Fruit fly (Drosophila melanogaster) whole organism, embryonic: ENCODE measurements around the gene E23.

Experiments
- Aef1 ChIP-seq: fragments of 200-800 bp; sonication (Bioruptor generic); IDR thresholded peaks from 3 replicates; pipeline ENCODE4 v1.3.6; 2022; ENCODE audit warnings: missing biosample characterization, missing genetic modification characterization
- CG10565 ChIP-seq: fragments of 200-800 bp; sonication (Bioruptor generic); optimal IDR thresholded peaks from 3 replicates; lab custom pipeline; 2016; ENCODE audit warnings: missing biosample characterization, mild to moderate bottlenecking, missing genetic modification characterization
- CG12071 ChIP-seq: fragments of 200-800 bp; sonication (Bioruptor generic); optimal IDR thresholded peaks from 3 replicates; lab custom pipeline; 2018; ENCODE audit warnings: missing biosample characterization, mild to moderate bottlenecking, missing genetic modification characterization
- CG12155 ChIP-seq: fragments of 200-800 bp; sonication (Bioruptor generic); optimal IDR thresholded peaks from 3 replicates; lab custom pipeline; 2016; ENCODE audit warnings: missing biosample characterization, missing genetic modification characterization
- CG1602 ChIP-seq: fragments of 200-800 bp; sonication (Bioruptor generic); optimal IDR thresholded peaks from 3 replicates; lab custom pipeline; 2016; ENCODE audit warnings: missing biosample characterization, missing genetic modification characterization
- CG17612 ChIP-seq: fragments of 200-800 bp; sonication (Bioruptor generic); IDR thresholded peaks from 2 replicates; pipeline ENCODE4 v1.3.6; 2022; ENCODE audit warnings: missing biosample characterization, missing genetic modification characterization
- CG2875 ChIP-seq: fragments of 200-800 bp; sonication (Bioruptor generic); optimal IDR thresholded peaks from 2 replicates; lab custom pipeline; 2017; ENCODE audit warnings: missing biosample characterization, mild to moderate bottlenecking, missing genetic modification characterization, missing genetic modification reagents
- CG30431 ChIP-seq: fragments of 200-800 bp; sonication (Bioruptor generic); optimal IDR thresholded peaks from 2 replicates; lab custom pipeline; 2017; ENCODE audit warnings: missing biosample characterization, missing genetic modification characterization
- CG3065 ChIP-seq: fragments of 200-800 bp; sonication (Bioruptor generic); optimal IDR thresholded peaks from 2 replicates; lab custom pipeline; 2016; ENCODE audit warnings: missing biosample characterization, missing genetic modification characterization
- CG31224 ChIP-seq: fragments of 200-800 bp; sonication (Bioruptor generic); IDR thresholded peaks from 2 replicates; pipeline ENCODE4 v1.3.6; 2022; ENCODE audit warnings: missing biosample characterization, missing genetic modification characterization
- CG33557 ChIP-seq: fragments of 200-800 bp; sonication (Bioruptor generic); optimal IDR thresholded peaks from 2 replicates; lab custom pipeline; 2019; ENCODE audit warnings: missing biosample characterization, mild to moderate bottlenecking, missing genetic modification characterization, moderate library complexity
- CG3407 ChIP-seq: fragments of 200-800 bp; sonication (Bioruptor generic); optimal IDR thresholded peaks from 2 replicates; lab custom pipeline; 2018; ENCODE audit warnings: missing biosample characterization, mild to moderate bottlenecking, missing genetic modification characterization
- CG4424 ChIP-seq: fragments of 200-800 bp; sonication (Bioruptor generic); optimal IDR thresholded peaks from 3 replicates; lab custom pipeline; 2016; ENCODE audit warnings: missing biosample characterization, missing genetic modification characterization
- CG6683 ChIP-seq: fragments of 200-800 bp; sonication (Bioruptor generic); optimal IDR thresholded peaks from 2 replicates; lab custom pipeline; 2017; ENCODE audit warnings: missing biosample characterization, mild to moderate bottlenecking, missing genetic modification characterization, missing genetic modification reagents
- CG6854 ChIP-seq: fragments of 200-800 bp; sonication (Bioruptor generic); optimal IDR thresholded peaks from 3 replicates; lab custom pipeline; 2017; ENCODE audit warnings: missing biosample characterization, mild to moderate bottlenecking, missing genetic modification characterization
- CG7786 ChIP-seq: fragments of 200-800 bp; sonication (Bioruptor generic); optimal IDR thresholded peaks from 2 replicates; lab custom pipeline; 2016; ENCODE audit warnings: missing biosample characterization, missing genetic modification characterization
- CG8089 ChIP-seq: fragments of 200-800 bp; sonication (Bioruptor generic); optimal IDR thresholded peaks from 3 replicates; lab custom pipeline; 2016; ENCODE audit warnings: missing biosample characterization, missing genetic modification characterization
- CG9215 ChIP-seq: fragments of 200-800 bp; sonication (Bioruptor generic); IDR thresholded peaks from 2 replicates; pipeline ENCODE4 v1.3.6; 2022; ENCODE audit warnings: missing biosample characterization, missing genetic modification characterization
- CG9876 ChIP-seq: fragments of 200-800 bp; sonication (Bioruptor generic); optimal IDR thresholded peaks from 2 replicates; lab custom pipeline; 2016; ENCODE audit warnings: missing biosample characterization, missing genetic modification characterization
- CHES-1-like ChIP-seq: fragments of 200-800 bp; sonication (Bioruptor generic); optimal IDR thresholded peaks from 2 replicates; lab custom pipeline; 2016; ENCODE audit warnings: missing biosample characterization, missing genetic modification characterization
- D19A ChIP-seq: fragments of 200-800 bp; optimal IDR thresholded peaks from 3 replicates; lab custom pipeline; 2019; ENCODE audit warnings: missing biosample characterization, mild to moderate bottlenecking, missing genetic modification characterization, moderate library complexity
- D19B ChIP-seq: fragments of 200-800 bp; sonication (Bioruptor generic); optimal IDR thresholded peaks from 2 replicates; lab custom pipeline; 2017; ENCODE audit warnings: missing biosample characterization, mild to moderate bottlenecking, missing genetic modification characterization
- Dad ChIP-seq: fragments of 200-800 bp; sonication (Bioruptor generic); optimal IDR thresholded peaks from 3 replicates; lab custom pipeline; 2016; ENCODE audit warnings: missing biosample characterization, missing genetic modification characterization
- Dp ChIP-seq: fragments of 200-800 bp; sonication (Bioruptor generic); optimal IDR thresholded peaks from 2 replicates; lab custom pipeline; 2018; ENCODE audit warnings: missing biosample characterization, mild to moderate bottlenecking, missing genetic modification characterization, moderate library complexity
- Elba2 ChIP-seq: fragments of 200-800 bp; sonication (Bioruptor generic); optimal IDR thresholded peaks from 3 replicates; lab custom pipeline; 2016; ENCODE audit warnings: missing biosample characterization, missing genetic modification characterization
- Hr39 ChIP-seq: fragments of >200 bp; optimal IDR thresholded peaks from 2 replicates; lab custom pipeline; 2017
- MESR4 ChIP-seq: fragments of 200-800 bp; sonication (Bioruptor generic); optimal IDR thresholded peaks from 2 replicates; lab custom pipeline; 2018; ENCODE audit warnings: missing biosample characterization, mild to moderate bottlenecking, missing genetic modification characterization, moderate library complexity
- Mes4 ChIP-seq: fragments of 200-800 bp; sonication (Bioruptor generic); optimal IDR thresholded peaks from 2 replicates; lab custom pipeline; 2016; ENCODE audit warnings: missing biosample characterization, missing genetic modification characterization
- Mrtf ChIP-seq: fragments of 200-800 bp; sonication (Bioruptor generic); IDR thresholded peaks from 3 replicates; pipeline ENCODE4 v1.3.6; 2022; ENCODE audit warnings: missing biosample characterization, missing genetic modification characterization
- Nf-YC ChIP-seq: fragments of 200-800 bp; optimal IDR thresholded peaks from 3 replicates; lab custom pipeline; 2019; ENCODE audit warnings: missing biosample characterization, mild to moderate bottlenecking, missing genetic modification characterization, moderate library complexity
- Optix ChIP-seq: fragments of 200-800 bp; sonication (Bioruptor generic); IDR thresholded peaks from 3 replicates; pipeline ENCODE4 v1.3.6; 2022; ENCODE audit warnings: missing biosample characterization, missing genetic modification characterization
- ab ChIP-seq: fragments of 200-800 bp; sonication (Bioruptor generic); optimal IDR thresholded peaks from 2 replicates; lab custom pipeline; 2016; ENCODE audit warnings: missing biosample characterization, missing genetic modification characterization
- ara ChIP-seq: fragments of 200-800 bp; sonication (Bioruptor generic); IDR thresholded peaks from 2 replicates; pipeline ENCODE4 v1.3.6; 2022; ENCODE audit warnings: missing biosample characterization, missing genetic modification characterization
- br ChIP-seq: fragments of >200 bp; optimal IDR thresholded peaks from 2 replicates; lab custom pipeline; 2017
- bsh ChIP-seq, 2 experiments: fragments of 200-800 bp; sonication (Bioruptor generic); optimal IDR thresholded peaks; 2 replicates each; lab custom pipeline; 2017 to 2018; ENCODE audit warnings: mild to moderate bottlenecking in 2 of 2, missing biosample characterization in 2 of 2, missing genetic modification characterization in 2 of 2, moderate library complexity in 1 of 2
- cato ChIP-seq: fragments of 200-800 bp; sonication (Bioruptor generic); optimal IDR thresholded peaks from 2 replicates; lab custom pipeline; 2016; ENCODE audit warnings: missing biosample characterization, missing genetic modification characterization, borderline replicate concordance
- dpn ChIP-seq, 2 experiments: fragments of 200-800 bp; sonication (Bioruptor generic); optimal IDR thresholded peaks; 3 replicates each; lab custom pipeline; 2016; ENCODE audit warnings: missing biosample characterization in 2 of 2, missing genetic modification characterization in 2 of 2
- knrl ChIP-seq: fragments of 200-800 bp; sonication (Bioruptor generic); IDR thresholded peaks from 3 replicates; pipeline ENCODE4 v1.3.6; 2022; ENCODE audit warnings: missing biosample characterization, missing genetic modification characterization; ENCODE audit not compliant: partially characterized antibody
- mirr ChIP-seq: fragments of 200-800 bp; sonication (Bioruptor generic); optimal IDR thresholded peaks from 3 replicates; lab custom pipeline; 2018; ENCODE audit warnings: missing biosample characterization, mild to moderate bottlenecking, missing genetic modification characterization
- nerfin-1 ChIP-seq: fragments of 200-800 bp; sonication (Bioruptor generic); optimal IDR thresholded peaks from 3 replicates; lab custom pipeline; 2019; ENCODE audit warnings: missing biosample characterization, mild to moderate bottlenecking, missing genetic modification characterization, moderate library complexity
- onecut ChIP-seq: fragments of 200-800 bp; sonication (Bioruptor generic); IDR thresholded peaks from 2 replicates; pipeline ENCODE4 v1.3.6; 2022; ENCODE audit warnings: missing biosample characterization, missing genetic modification characterization
- prd ChIP-seq, 3 experiments: fragments of >200 bp in 2 of 3; fragments of 200-800 bp in 1 of 3; sonication (Bioruptor generic) in 1 of 3; optimal IDR thresholded peaks in 2 of 3; IDR thresholded peaks in 1 of 3; 2 replicates in 2 of 3; 3 replicates in 1 of 3; pipeline versions ENCODE4 v1.3.6 to Lab custom; 2017 to 2022; ENCODE audit warnings: missing biosample characterization in 1 of 3, missing genetic modification characterization in 1 of 3
- run ChIP-seq: fragments of 200-800 bp; sonication (Bioruptor generic); optimal IDR thresholded peaks from 3 replicates; lab custom pipeline; 2018; ENCODE audit warnings: missing biosample characterization, mild to moderate bottlenecking, missing genetic modification characterization
- sima ChIP-seq: fragments of 200-800 bp; sonication (Bioruptor generic); optimal IDR thresholded peaks from 2 replicates; lab custom pipeline; 2016; ENCODE audit warnings: missing biosample characterization, missing genetic modification characterization
- slbo ChIP-seq: fragments of 200-800 bp; sonication (Bioruptor generic); IDR thresholded peaks from 2 replicates; pipeline ENCODE4 v1.3.6; 2022; ENCODE audit warnings: missing biosample characterization, missing genetic modification characterization
- slp2 ChIP-seq: fragments of 200-800 bp; sonication (Bioruptor generic); optimal IDR thresholded peaks from 2 replicates; lab custom pipeline; 2016; ENCODE audit warnings: missing biosample characterization, missing genetic modification characterization
- sob ChIP-seq: fragments of 200-800 bp; sonication (Bioruptor generic); IDR thresholded peaks from 2 replicates; pipeline ENCODE4 v1.3.6; 2022; ENCODE audit warnings: missing biosample characterization, missing genetic modification characterization
- tgo ChIP-seq: fragments of 200-800 bp; sonication (Bioruptor generic); IDR thresholded peaks from 3 replicates; pipeline ENCODE4 v1.3.6; 2022; ENCODE audit warnings: missing biosample characterization, missing genetic modification characterization
- tll ChIP-seq, 2 experiments: fragments of 200-800 bp in 1 of 2; fragments of >200 bp in 1 of 2; sonication (Bioruptor generic) in 1 of 2; optimal IDR thresholded peaks; 2 replicates each; lab custom pipeline; 2017 to 2019; ENCODE audit warnings: missing biosample characterization in 2 of 2, missing genetic modification characterization in 2 of 2, mild to moderate bottlenecking in 1 of 2, moderate library complexity in 1 of 2
- ttk ChIP-seq: fragments of 200-800 bp; sonication (Bioruptor generic); IDR thresholded peaks from 2 replicates; pipeline ENCODE4 v2.1.2; 2022; ENCODE audit warnings: missing biosample characterization, missing genetic modification characterization
- vnd ChIP-seq: fragments of 200-800 bp; sonication (Bioruptor generic); IDR thresholded peaks from 3 replicates; pipeline ENCODE4 v1.3.6; 2022; ENCODE audit warnings: missing biosample characterization, missing genetic modification characterization; ENCODE audit not compliant: partially characterized antibody
- zen ChIP-seq: fragments of 200-800 bp; sonication (Bioruptor generic); optimal IDR thresholded peaks from 3 replicates; lab custom pipeline; 2018; ENCODE audit warnings: missing biosample characterization, mild to moderate bottlenecking, missing genetic modification characterization, moderate library complexity

The E23 gene

DNA sequence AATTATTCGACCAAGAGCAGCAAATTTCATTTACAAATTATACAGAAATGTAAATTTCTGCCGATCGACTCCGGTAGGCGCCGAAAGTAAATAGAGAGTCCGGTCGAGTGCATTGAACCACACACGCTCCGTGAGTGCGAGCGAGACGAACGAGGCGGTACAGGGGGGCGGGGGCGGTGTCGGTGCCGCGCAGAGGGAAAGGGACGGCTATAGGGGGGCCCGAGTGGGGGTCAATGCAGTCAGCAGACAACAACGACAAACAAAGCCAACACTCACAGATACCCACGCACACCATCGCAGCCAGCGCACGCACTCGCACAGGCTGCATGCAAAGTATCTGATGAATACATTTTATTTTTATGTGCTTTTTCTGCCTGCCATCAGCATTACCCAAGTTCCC is 15.2 kb downstream of the E23 start (continued):
- TF ChIP-seq MESR4 (GFP tag; lab: Kevin White, UChicago) (no peak), Optix (0 out of 3 replicates have a peak, but pooled peaks have one; percentile 38), CG12071 (GFP tag; lab: Kevin White, UChicago) (no peak), CG33557 (GFP tag; lab: Kevin White, UChicago) (no peak), Dp (GFP tag; lab: Kevin White, UChicago) (no peak), dpn (GFP tag; optimal IDR thresholded peaks at IDR 0.05; lab: Kevin White, UChicago) (no peak), CG30431 (no peak), Nf-YC (tag; lab: Kevin White, UChicago) (no peak), sob (GFP tag; lab: Robert Waterston, UW) (0 out of 2 replicates have a peak, but pooled peaks have one; percentile 40), slbo (no peak), tll (GFP tag; optimal IDR thresholded peaks at IDR 0.05; lab: Kevin White, UChicago) (no peak), bsh (GFP tag; optimal IDR thresholded peaks at IDR 0.05; lab: Kevin White, UChicago) (no peak), D19B (GFP tag; lab: Kevin White, UChicago) (no peak), zen (tag; lab: Kevin White, UChicago) (no peak), Dad (GFP tag; lab: Kevin White, UChicago) (no peak), sima (GFP tag; lab: Kevin White, UChicago) (no peak), CG12155 (GFP tag; lab: Kevin White, UChicago) (no peak), CG7786 (no peak), ab (GFP tag; lab: Kevin White, UChicago) (no peak), CG8089 (GFP tag; lab: Kevin White, UChicago) (no peak), nerfin-1 (no peak), CG3407 (GFP tag; lab: Kevin White, UChicago) (no peak), CG4424 (no peak), CG9215 (GFP tag; lab: Robert Waterston, UW) (no peak), run (tag; lab: Kevin White, UChicago) (no peak), CHES-1-like (GFP tag; lab: Kevin White, UChicago) (no peak), br (no peak), CG6854 (GFP tag; lab: Kevin White, UChicago) (no peak), tgo (GFP tag; lab: Robert Waterston, UW) (0 out of 3 replicates have a peak, but pooled peaks have one; percentile 22), mirr (GFP tag; lab: Kevin White, UChicago) (no peak), Mrtf (GFP tag; lab: Robert Waterston, UW) (no peak), onecut (GFP tag; lab: Robert Waterston, UW) (no peak), CG17612 (no peak), CG2875 (GFP tag; lab: Kevin White, UChicago) (no peak), ara (GFP tag; lab: Robert Waterston, UW) (no peak; the same call in 1 of the 2 replicates), CG9876 (GFP tag; lab: Kevin White, UChicago) (no peak), vnd (GFP tag; lab: Robert Waterston, UW) (no peak), CG10565 (GFP tag; lab: Kevin White, UChicago) (no peak), CG3065 (GFP tag; lab: Kevin White, UChicago) (no peak), cato (no peak), Elba2 (GFP tag; lab: Kevin White, UChicago) (no peak), Mes4 (GFP tag; lab: Kevin White, UChicago) (no peak), slp2 (no peak), CG31224 (GFP tag; lab: Robert Waterston, UW) (no peak), Hr39 (lab: Kevin White, UChicago) (no peak), CG6683 (GFP tag; lab: Kevin White, UChicago) (no peak), knrl (0 out of 3 replicates have a peak, but pooled peaks have one; percentile 7), Aef1 (GFP tag; lab: Robert Waterston, UW) (peak; percentile 38; the same call in 2 of the 3 replicates), ttk (GFP tag; lab: Robert Waterston, UW) (no peak; the same call in 1 of the 2 replicates), CG1602 (no peak), prd (optimal IDR thresholded peaks at IDR 0.05; lab: Kevin White, UChicago) (no peak), prd (GFP tag; IDR thresholded peaks at IDR 0.05; lab: Robert Waterston, UW) (no peak), D19A (no peak)
